Worm (Caenorhabditis elegans) whole organism, young adult: ENCODE results near the gene copb-2.

Source experiments
- B0261.1 ChIP-seq: sonication (generic microtip); optimal IDR thresholded peaks from 2 replicates; lab custom pipeline; 2016; ENCODE audit warnings: mild to moderate bottlenecking, missing genetic modification characterization, moderate library complexity, missing compliant biosample characterization
- ama-1 ChIP-seq, 3 experiments: fragments of 150-350 bp in 1 of 3; sonication (generic microtip) in 2 of 3; optimal IDR thresholded peaks; 2 replicates each; lab custom pipeline; 2014 to 2018; ENCODE audit warnings: missing biosample characterization in 2 of 3, missing genetic modification characterization in 2 of 3, missing genetic modification reagents in 2 of 3
- aptf-3 ChIP-seq: fragments of 200-800 bp; sonication (Bioruptor generic); IDR thresholded peaks from 2 replicates; pipeline ENCODE4 v1.3.6; 2022; ENCODE audit warnings: missing genetic modification characterization, missing compliant biosample characterization
- atf-7 ChIP-seq: sonication (generic microtip); optimal IDR thresholded peaks from 2 replicates; lab custom pipeline; 2017; ENCODE audit warnings: mild to moderate bottlenecking, missing genetic modification characterization, missing compliant biosample characterization
- ceh-40 ChIP-seq: fragments of 200-800 bp; sonication (Bioruptor generic); IDR thresholded peaks from 2 replicates; pipeline ENCODE4 v1.3.6; 2022; ENCODE audit warnings: missing genetic modification characterization, missing compliant biosample characterization
- ekl-4 ChIP-seq: fragments of 200-800 bp; sonication (Bioruptor generic); IDR thresholded peaks from 2 replicates; pipeline ENCODE4 v1.3.6; 2022; ENCODE audit warnings: missing genetic modification reagents, missing genetic modification characterization, missing compliant biosample characterization
- ets-4 ChIP-seq: fragments of 200-800 bp; sonication (Bioruptor generic); optimal IDR thresholded peaks from 2 replicates; lab custom pipeline; 2018; ENCODE audit warnings: mild to moderate bottlenecking, missing genetic modification characterization, missing compliant biosample characterization
- tbx-9 ChIP-seq: sonication (generic microtip); optimal IDR thresholded peaks from 2 replicates; lab custom pipeline; 2016; ENCODE audit warnings: borderline replicate concordance, missing genetic modification characterization, inconsistent platforms, missing compliant biosample characterization
- ztf-18 ChIP-seq: sonication (generic microtip); optimal IDR thresholded peaks from 2 replicates; lab custom pipeline; 2016; ENCODE audit warnings: missing genotype, mild to moderate bottlenecking, missing genetic modification characterization, missing compliant biosample characterization

- TF ChIP-seq ekl-4 (GFP tag; lab: Robert Waterston, UW) (no peak), aptf-3 (no peak), ztf-18 (tag; lab: Kevin White, UChicago) (no peak), ceh-40 (GFP tag; lab: Robert Waterston, UW) (no peak), B0261.1 (no peak), ama-1 (optimal IDR thresholded peaks at IDR 0.05; lab: Kevin White, UChicago) (no peak), ama-1 (GFP tag; optimal IDR thresholded peaks at IDR 0.05; lab: Kevin White, UChicago) (no peak), atf-7 (no peak), tbx-9 (tag; lab: Kevin White, UChicago) (no peak), ets-4 (GFP tag; lab: Kevin White, UChicago) (no peak)
Measured at ce11 chrIV:9441391-9441790, 18.1 kb upstream of the copb-2 start.
